Worm (Caenorhabditis elegans): ENCODE data around the gene clec-169.

Gene clec-169

DNA sequence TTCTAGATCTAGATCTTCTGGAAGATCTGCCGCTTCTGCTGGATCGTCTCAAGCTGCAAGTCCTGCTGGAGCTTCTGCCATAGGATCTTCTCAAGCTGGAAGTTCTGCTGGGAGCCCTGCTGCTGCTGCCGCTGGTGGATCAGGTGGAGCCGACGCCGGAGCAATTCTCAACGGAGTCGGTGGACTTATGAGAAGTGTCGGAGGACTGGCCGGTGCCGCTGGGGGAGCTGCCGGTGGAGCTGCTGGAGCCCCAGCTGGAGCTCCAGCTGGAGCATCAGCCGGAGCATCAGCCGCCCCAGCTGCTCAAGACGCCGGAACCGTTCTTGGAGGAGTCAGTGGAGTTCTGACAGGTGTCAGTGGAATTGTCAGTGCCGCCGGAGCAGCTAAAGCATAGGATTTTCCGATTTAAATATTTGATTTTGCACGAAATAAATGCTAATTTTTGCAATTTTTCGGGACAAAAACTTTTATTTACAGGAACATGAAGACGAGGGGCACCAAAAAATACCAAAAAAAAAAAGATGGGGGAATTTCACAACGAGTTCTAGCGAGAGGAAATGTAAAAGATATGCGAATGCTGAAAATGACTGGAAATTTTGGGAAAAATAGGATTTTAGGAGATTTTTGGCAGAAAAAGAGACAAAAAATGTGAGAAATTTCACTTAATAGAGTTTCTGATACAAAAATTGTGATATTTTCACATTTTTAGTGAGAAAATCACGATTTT, 28.5 kb upstream of the clec-169 start:
- no peak for TF ChIP-seq nhr-21 (tag; optimal IDR thresholded peaks at IDR 0.05)
- no peak for TF ChIP-seq egl-27 (tag; optimal IDR thresholded peaks at IDR 0.05)
- no peak for TF ChIP-seq nhr-11 (tag; optimal IDR thresholded peaks at IDR 0.05)
- TF ChIP-seq skn-1 (tag; optimal IDR thresholded peaks at IDR 0.05): no peak
- no peak for TF ChIP-seq unc-39 (tag; optimal IDR thresholded peaks at IDR 0.05)

DNA sequence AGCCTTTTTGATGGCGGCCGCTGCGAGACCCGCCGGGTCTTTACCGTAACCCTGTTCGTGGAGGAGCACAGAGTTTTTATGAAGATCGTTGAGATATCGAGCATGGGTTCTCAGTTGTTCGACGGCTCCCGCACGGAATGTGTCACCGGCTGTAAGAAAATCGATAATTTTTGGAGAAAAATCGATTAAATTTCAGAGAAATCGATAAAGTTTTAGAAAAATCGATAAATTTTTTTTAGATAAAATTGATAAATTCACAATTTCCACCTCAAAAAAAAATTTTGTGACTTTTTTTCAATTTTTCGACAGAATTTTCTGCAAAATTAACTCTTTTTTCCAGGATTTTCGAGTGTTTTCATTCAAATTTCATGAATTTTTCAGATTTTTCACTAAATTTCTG, 26.3 kb upstream of the clec-169 start:
- TF ChIP-seq egl-27 (tag; optimal IDR thresholded peaks at IDR 0.05) (no peak), nhr-11 (tag; optimal IDR thresholded peaks at IDR 0.05) (no peak), mdl-1 (tag; optimal IDR thresholded peaks at IDR 0.05) (no peak), sma-9 (GFP tag; optimal IDR thresholded peaks at IDR 0.05) (no peak), sma-9 (tag; optimal IDR thresholded peaks at IDR 0.05) (no peak), nhr-237 (tag; optimal IDR thresholded peaks at IDR 0.05) (no peak), ama-1 (optimal IDR thresholded peaks at IDR 0.05) (no peak), unc-39 (tag; optimal IDR thresholded peaks at IDR 0.05) (no peak), alr-1 (tag; optimal IDR thresholded peaks at IDR 0.05) (no peak), F13H6.1 (tag; optimal IDR thresholded peaks at IDR 0.05) (no peak), nhr-129 (tag; optimal IDR thresholded peaks at IDR 0.05) (no peak), skn-1 (tag; optimal IDR thresholded peaks at IDR 0.05) (no peak), nhr-6 (tag; optimal IDR thresholded peaks at IDR 0.05) (no peak), R02D3.7 (tag; optimal IDR thresholded peaks at IDR 0.05) (no peak), C34F6.9 (tag; optimal IDR thresholded peaks at IDR 0.05) (no peak), crh-2 (tag; optimal IDR thresholded peaks at IDR 0.05) (no peak), blmp-1 (tag; optimal IDR thresholded peaks at IDR 0.05; ENCODE audit: insufficient read depth) (no peak), unc-62 (GFP tag; optimal IDR thresholded peaks at IDR 0.05) (no peak), nhr-12 (tag; optimal IDR thresholded peaks at IDR 0.05) (no peak), lsy-2 (tag; optimal IDR thresholded peaks at IDR 0.05) (no peak)

DNA sequence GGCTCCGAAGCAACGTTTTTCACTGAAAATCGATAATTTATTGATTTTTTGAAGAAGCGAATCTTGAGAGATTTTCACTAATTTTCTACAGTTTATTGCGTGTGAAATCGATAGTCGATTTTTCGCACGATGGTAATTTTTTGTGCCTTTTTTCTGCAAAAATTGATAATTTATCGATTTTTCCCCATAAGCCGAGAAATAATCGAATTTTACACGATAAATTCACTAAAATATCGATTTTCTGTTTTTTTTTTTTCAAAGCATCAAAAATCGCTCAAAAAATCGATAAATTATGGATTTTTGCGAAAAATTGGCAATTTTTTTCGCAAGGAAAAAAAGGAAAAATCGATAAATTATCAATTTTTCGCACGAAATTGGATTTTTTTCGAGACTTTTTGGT, 25.3 kb upstream of the clec-169 start:
- TF ChIP-seq ztf-4 (tag; optimal IDR thresholded peaks at IDR 0.05) (no peak), F13H6.1 (tag; optimal IDR thresholded peaks at IDR 0.05) (no peak), nhr-6 (tag; optimal IDR thresholded peaks at IDR 0.05) (no peak), nhr-21 (tag; optimal IDR thresholded peaks at IDR 0.05) (no peak), crh-2 (tag; optimal IDR thresholded peaks at IDR 0.05) (no peak), nhr-12 (tag; optimal IDR thresholded peaks at IDR 0.05) (no peak), mbf-1 (tag; optimal IDR thresholded peaks at IDR 0.05) (no peak), peb-1 (tag; optimal IDR thresholded peaks at IDR 0.05) (no peak), ceh-82 (tag; optimal IDR thresholded peaks at IDR 0.05) (no peak), dmd-4 (tag; optimal IDR thresholded peaks at IDR 0.05) (no peak), elt-3 (tag; optimal IDR thresholded peaks at IDR 0.05) (no peak), Y55F3AM.14 (GFP tag; optimal IDR thresholded peaks at IDR 0.05) (no peak), elt-1 (tag; optimal IDR thresholded peaks at IDR 0.05) (no peak), zag-1 (tag; optimal IDR thresholded peaks at IDR 0.05) (no peak), gmeb-1 (tag; optimal IDR thresholded peaks at IDR 0.05) (no peak), unc-55 (GFP tag; optimal IDR thresholded peaks at IDR 0.05) (no peak), alr-1 (tag; optimal IDR thresholded peaks at IDR 0.05) (no peak), blmp-1 (tag; optimal IDR thresholded peaks at IDR 0.05; ENCODE audit: insufficient read depth) (no peak)

DNA sequence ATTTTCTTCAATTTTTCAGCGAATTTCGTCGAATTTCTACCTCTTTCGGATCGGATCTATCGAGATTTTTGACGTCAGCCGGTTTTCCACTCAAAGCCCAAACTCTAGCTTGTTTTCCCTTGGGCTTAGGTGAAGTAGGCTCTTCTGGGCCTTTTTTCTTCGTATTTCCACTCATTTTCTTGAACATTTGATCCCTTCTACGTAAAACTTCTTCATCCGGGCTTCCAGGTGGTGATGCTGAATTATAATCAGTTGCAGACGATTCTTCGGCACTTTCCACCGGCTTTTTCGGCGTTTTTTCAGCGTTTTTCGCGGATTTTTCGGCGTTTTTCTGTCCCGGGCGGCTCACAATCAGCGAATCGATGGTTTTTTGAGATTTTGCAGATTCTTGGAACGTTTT, 23.0 kb upstream of the clec-169 start:
- TF ChIP-seq F13H6.1 (tag; optimal IDR thresholded peaks at IDR 0.05): no peak

- TF ChIP-seq nhr-21 (tag; optimal IDR thresholded peaks at IDR 0.05) (peak; percentile 33), gmeb-1 (tag; optimal IDR thresholded peaks at IDR 0.05) (peak; percentile 93), sma-3 (GFP tag; optimal IDR thresholded peaks at IDR 0.05) (peak; percentile 29), mdl-1 (tag; optimal IDR thresholded peaks at IDR 0.05) (peak in 1 of 2 experiments; percentile 27), lsy-2 (tag; optimal IDR thresholded peaks at IDR 0.05) (peak; percentile 66 to 86), unc-55 (GFP tag; optimal IDR thresholded peaks at IDR 0.05) (peak; percentile 78), alr-1 (tag; optimal IDR thresholded peaks at IDR 0.05) (no peak), ceh-82 (tag; optimal IDR thresholded peaks at IDR 0.05) (no peak), nhr-129 (tag; optimal IDR thresholded peaks at IDR 0.05) (peak; percentile 65), crh-2 (tag; optimal IDR thresholded peaks at IDR 0.05) (peak; percentile 82), ceh-16 (tag; optimal IDR thresholded peaks at IDR 0.05) (peak; percentile 5), zag-1 (tag; optimal IDR thresholded peaks at IDR 0.05) (no peak), C34F6.9 (tag; optimal IDR thresholded peaks at IDR 0.05) (no peak), fos-1 (tag; optimal IDR thresholded peaks at IDR 0.05) (peak; percentile 3), sma-9 (GFP tag; optimal IDR thresholded peaks at IDR 0.05) (peak; percentile 37), sma-9 (tag; optimal IDR thresholded peaks at IDR 0.05) (no peak)
These were observed 21.4 kb upstream of the clec-169 start, which contains the start of gene F38A1.8 for ce11 chrIV:1239686-1240085. TSS of gene F38A1.8 (minus strand) at chrIV:1239852.
